Worm (Caenorhabditis elegans): ENCODE measurements around the gene scl-15.

ce11 chrII:3297914-3298313, 13.5 kb upstream of the scl-15 start, which contains the start of gene btb-18:
- TF ChIP-seq ceh-82 (tag; optimal IDR thresholded peaks at IDR 0.05) (no peak), nhr-43 (tag; optimal IDR thresholded peaks at IDR 0.05; ENCODE audit: poor library complexity, severe bottlenecking) (no peak), ztf-4 (tag; optimal IDR thresholded peaks at IDR 0.05) (no peak), nhr-28 (tag; optimal IDR thresholded peaks at IDR 0.05) (no peak)

Data from whole organism, L3 larva.